Worm (Caenorhabditis elegans) whole organism, L1 larva: Measurements from ENCODE around the gene Y67H2A.10.

ENCODE experiments used
- ceh-63 ChIP-seq: fragments of 200-800 bp; sonication (Bioruptor generic); optimal IDR thresholded peaks from 2 replicates; lab custom pipeline; 2018; ENCODE audit warnings: mild to moderate bottlenecking, missing genetic modification characterization, missing compliant biosample characterization
- ets-5 ChIP-seq: fragments of 200-800 bp; sonication (Bioruptor generic); IDR thresholded peaks from 2 replicates; pipeline ENCODE4 v1.3.6; 2022; ENCODE audit warnings: missing genetic modification characterization, missing compliant biosample characterization
- jun-1 ChIP-seq: fragments of 150-350 bp; optimal IDR thresholded peaks from 2 replicates; lab custom pipeline; 2014; ENCODE audit warnings: missing biosample characterization, missing genetic modification reagents, missing genetic modification characterization
- nhr-28 ChIP-seq: fragments of 150-350 bp; optimal IDR thresholded peaks from 2 replicates; lab custom pipeline; 2014; ENCODE audit warnings: missing biosample characterization, missing genetic modification characterization
- pqm-1 ChIP-seq: sonication (generic microtip); optimal IDR thresholded peaks from 3 replicates; lab custom pipeline; 2017; ENCODE audit warnings: missing biosample characterization, missing genetic modification characterization
- tbx-2 ChIP-seq: sonication (generic microtip); optimal IDR thresholded peaks from 2 replicates; lab custom pipeline; 2016; ENCODE audit warnings: missing genetic modification characterization, missing compliant biosample characterization
- zag-1 ChIP-seq: fragments of 150-350 bp; optimal IDR thresholded peaks from 2 replicates; lab custom pipeline; 2014; ENCODE audit warnings: missing biosample characterization, missing genetic modification characterization

- TF ChIP-seq ets-5, result no peak
- TF ChIP-seq zag-1, result no peak
- no peak for TF ChIP-seq tbx-2 (tag; lab: Kevin White, UChicago)
- TF ChIP-seq ceh-63 (GFP tag; lab: Kevin White, UChicago), result no peak
- TF ChIP-seq nhr-28 (tag; lab: Kevin White, UChicago), result no peak
- TF ChIP-seq jun-1 (tag; lab: Kevin White, UChicago), result no peak
- no peak for TF ChIP-seq pqm-1 (tag; lab: Kevin White, UChicago)
Observed at ce11 chrIV:13240842-13241143, 48.5 kb downstream of the Y67H2A.10 start, which contains the start of gene lin-54.
